Fruit fly (Drosophila melanogaster) whole organism, prepupa: ENCODE results near the gene Tpst.

ENCODE experiments used
- Blimp-1 ChIP-seq: fragments of 200-800 bp; sonication (Bioruptor generic); optimal IDR thresholded peaks from 3 replicates; lab custom pipeline; 2017; ENCODE audit warnings: missing biosample characterization, missing genetic modification characterization, mild to moderate bottlenecking, moderate library complexity, missing genetic modification reagents
- CG10631 ChIP-seq: fragments of 200-800 bp; sonication (Bioruptor generic); optimal IDR thresholded peaks from 2 replicates; lab custom pipeline; 2016; ENCODE audit warnings: missing biosample characterization, missing genetic modification characterization
- CG10669 ChIP-seq: fragments of 200-800 bp; sonication (Bioruptor generic); optimal IDR thresholded peaks from 3 replicates; lab custom pipeline; 2018; ENCODE audit warnings: missing biosample characterization, mild to moderate bottlenecking, missing genetic modification characterization, moderate library complexity
- CG11294 ChIP-seq: fragments of 200-800 bp; sonication (Bioruptor generic); IDR thresholded peaks from 2 replicates; pipeline ENCODE4 v1.3.6; 2022; ENCODE audit warnings: missing biosample characterization, missing genetic modification characterization
- CG11762 ChIP-seq: fragments of 200-800 bp; sonication (Bioruptor generic); optimal IDR thresholded peaks from 3 replicates; lab custom pipeline; 2016; ENCODE audit warnings: missing biosample characterization, missing genetic modification characterization; ENCODE audit not compliant: insufficient read depth
- CG11902 ChIP-seq: fragments of 200-800 bp; sonication (Bioruptor generic); optimal IDR thresholded peaks from 3 replicates; lab custom pipeline; 2016; ENCODE audit warnings: missing biosample characterization, missing genetic modification characterization
- CG15336 ChIP-seq: fragments of 200-800 bp; sonication (Bioruptor generic); IDR thresholded peaks from 2 replicates; pipeline ENCODE4 v1.3.6; 2022; ENCODE audit warnings: missing biosample characterization, missing genetic modification characterization
- CG1621 ChIP-seq: fragments of 200-800 bp; sonication (Bioruptor generic); optimal IDR thresholded peaks from 3 replicates; lab custom pipeline; 2018; ENCODE audit warnings: missing biosample characterization, mild to moderate bottlenecking, missing genetic modification characterization
- CG16779 ChIP-seq: fragments of 200-800 bp; sonication (Bioruptor generic); optimal IDR thresholded peaks from 3 replicates; lab custom pipeline; 2017; ENCODE audit warnings: missing biosample characterization, mild to moderate bottlenecking, missing genetic modification characterization
- CG31627 ChIP-seq: fragments of 200-800 bp; sonication (Bioruptor generic); optimal IDR thresholded peaks from 3 replicates; lab custom pipeline; 2016; ENCODE audit warnings: missing biosample characterization, missing genetic modification characterization
- CG34406 ChIP-seq: fragments of 200-800 bp; sonication (Bioruptor generic); optimal IDR thresholded peaks from 3 replicates; lab custom pipeline; 2016; ENCODE audit warnings: missing biosample characterization, missing genetic modification characterization
- CG6163 ChIP-seq: fragments of 200-800 bp; sonication (Bioruptor generic); IDR thresholded peaks from 3 replicates; pipeline ENCODE4 v1.3.6; 2022; ENCODE audit warnings: missing biosample characterization, missing genetic modification characterization
- CG6276 ChIP-seq: fragments of 200-800 bp; sonication (Bioruptor generic); optimal IDR thresholded peaks from 2 replicates; lab custom pipeline; 2017; ENCODE audit warnings: missing biosample characterization, mild to moderate bottlenecking, missing genetic modification characterization
- CG6792 ChIP-seq: fragments of 200-800 bp; sonication (Bioruptor generic); optimal IDR thresholded peaks from 3 replicates; lab custom pipeline; 2016; ENCODE audit warnings: missing biosample characterization, missing genetic modification characterization
- CG6854 ChIP-seq: fragments of 200-800 bp; sonication (Bioruptor generic); optimal IDR thresholded peaks from 2 replicates; lab custom pipeline; 2017; ENCODE audit warnings: missing biosample characterization, mild to moderate bottlenecking, missing genetic modification characterization
- CG7368 ChIP-seq: fragments of 200-800 bp; sonication (Bioruptor generic); optimal IDR thresholded peaks from 3 replicates; lab custom pipeline; 2016; ENCODE audit warnings: missing biosample characterization, missing genetic modification characterization
- CG8119 ChIP-seq: fragments of 200-800 bp; sonication (Bioruptor generic); IDR thresholded peaks from 3 replicates; pipeline ENCODE4 v1.3.6; 2022; ENCODE audit warnings: missing biosample characterization, missing genetic modification characterization
- CG8319 ChIP-seq: fragments of 200-800 bp; sonication (Bioruptor generic); optimal IDR thresholded peaks from 3 replicates; lab custom pipeline; 2016; ENCODE audit warnings: missing biosample characterization, missing genetic modification characterization
- CG8632 ChIP-seq: fragments of 200-800 bp; sonication (Bioruptor generic); optimal IDR thresholded peaks from 3 replicates; lab custom pipeline; 2016; ENCODE audit warnings: missing biosample characterization, missing genetic modification characterization
- CG9139 ChIP-seq: fragments of 200-800 bp; sonication (Bioruptor generic); optimal IDR thresholded peaks from 3 replicates; lab custom pipeline; 2017; ENCODE audit warnings: missing biosample characterization, mild to moderate bottlenecking, missing genetic modification characterization
- Eip78C ChIP-seq: fragments of 200-800 bp; sonication (Bioruptor generic); peaks from one replicate; lab custom pipeline; 2016; ENCODE audit warnings: missing biosample characterization, missing genetic modification characterization
- Eip93F ChIP-seq: fragments of 200-800 bp; sonication (Bioruptor generic); optimal IDR thresholded peaks from 2 replicates; lab custom pipeline; 2016; ENCODE audit warnings: missing biosample characterization, mild to moderate bottlenecking, missing genetic modification characterization
- Ets21C ChIP-seq: fragments of 200-800 bp; sonication (Bioruptor generic); optimal IDR thresholded peaks from 3 replicates; lab custom pipeline; 2016; ENCODE audit warnings: missing biosample characterization, missing genetic modification characterization
- Ets96B ChIP-seq: fragments of 200-800 bp; optimal IDR thresholded peaks from 2 replicates; lab custom pipeline; 2019; ENCODE audit warnings: missing biosample characterization, mild to moderate bottlenecking, missing genetic modification characterization, moderate library complexity
- Gug ChIP-seq: fragments of 200-800 bp; sonication (Bioruptor generic); IDR thresholded peaks from 2 replicates; pipeline ENCODE4 v1.3.6; 2022; ENCODE audit warnings: missing biosample characterization, missing genetic modification characterization
- Met ChIP-seq: fragments of 200-800 bp; sonication (Bioruptor generic); optimal IDR thresholded peaks from 3 replicates; lab custom pipeline; 2016; ENCODE audit warnings: missing biosample characterization, missing genetic modification characterization
- OdsH ChIP-seq: fragments of 200-800 bp; sonication (Bioruptor generic); optimal IDR thresholded peaks from 3 replicates; lab custom pipeline; 2016; ENCODE audit warnings: missing biosample characterization, missing genetic modification characterization
- Smox ChIP-seq: fragments of 200-800 bp; sonication (Bioruptor generic); optimal IDR thresholded peaks from 3 replicates; lab custom pipeline; 2016; ENCODE audit warnings: missing biosample characterization, missing genetic modification characterization
- Sox102F ChIP-seq: fragments of 200-800 bp; sonication (Bioruptor generic); optimal IDR thresholded peaks from 2 replicates; lab custom pipeline; 2016; ENCODE audit warnings: missing biosample characterization, mild to moderate bottlenecking, missing genetic modification characterization
- achi ChIP-seq: fragments of 200-800 bp; sonication (Bioruptor generic); optimal IDR thresholded peaks from 3 replicates; lab custom pipeline; 2016; ENCODE audit warnings: missing biosample characterization, missing genetic modification characterization
- acj6 ChIP-seq: fragments of 200-800 bp; sonication (Bioruptor generic); optimal IDR thresholded peaks from 3 replicates; lab custom pipeline; 2016; ENCODE audit warnings: missing biosample characterization, missing genetic modification characterization
- dsx ChIP-seq: fragments of 200-800 bp; optimal IDR thresholded peaks from 3 replicates; lab custom pipeline; 2019; ENCODE audit warnings: missing biosample characterization, mild to moderate bottlenecking, missing genetic modification characterization, moderate library complexity; ENCODE audit not compliant: poor library complexity, severe bottlenecking
- eg ChIP-seq: fragments of 200-800 bp; sonication (Bioruptor generic); IDR thresholded peaks from 3 replicates; pipeline ENCODE4 v1.3.6; 2022; ENCODE audit warnings: missing biosample characterization, missing genetic modification characterization
- esn ChIP-seq: fragments of 200-800 bp; sonication (Bioruptor generic); optimal IDR thresholded peaks from 2 replicates; lab custom pipeline; 2016; ENCODE audit warnings: missing biosample characterization, mild to moderate bottlenecking, missing genetic modification characterization, moderate library complexity
- fd59A ChIP-seq: fragments of 200-800 bp; sonication (Bioruptor generic); optimal IDR thresholded peaks from 2 replicates; lab custom pipeline; 2017; ENCODE audit warnings: missing biosample characterization, mild to moderate bottlenecking, missing genetic modification characterization, missing genetic modification reagents
- fd85E ChIP-seq: fragments of 200-800 bp; sonication (Bioruptor generic); optimal IDR thresholded peaks from 3 replicates; lab custom pipeline; 2016; ENCODE audit warnings: missing biosample characterization, missing genetic modification characterization
- net ChIP-seq: fragments of 200-800 bp; sonication (Bioruptor generic); optimal IDR thresholded peaks from 3 replicates; lab custom pipeline; 2016; ENCODE audit warnings: missing biosample characterization, missing genetic modification characterization
- salr ChIP-seq, 2 experiments: fragments of 200-800 bp; sonication (Bioruptor generic); optimal IDR thresholded peaks; 3 replicates each; lab custom pipeline; 2016 to 2018; ENCODE audit warnings: missing biosample characterization in 2 of 2, missing genetic modification characterization in 2 of 2, mild to moderate bottlenecking in 1 of 2
- ss ChIP-seq, 2 experiments: fragments of 200-800 bp; sonication (Bioruptor generic); optimal IDR thresholded peaks; 2 replicates in 1 of 2; 3 replicates in 1 of 2; lab custom pipeline; 2017 to 2018; ENCODE audit warnings: mild to moderate bottlenecking in 2 of 2, missing biosample characterization in 2 of 2, missing genetic modification characterization in 2 of 2, moderate library complexity in 1 of 2
- svp ChIP-seq: fragments of 200-800 bp; sonication (Bioruptor generic); peaks from one replicate; lab custom pipeline; 2016; ENCODE audit warnings: missing biosample characterization, missing genetic modification characterization
- topi ChIP-seq: fragments of 200-800 bp; sonication (Bioruptor generic); optimal IDR thresholded peaks from 3 replicates; lab custom pipeline; 2016; ENCODE audit warnings: missing biosample characterization, missing genetic modification characterization
- vri ChIP-seq: fragments of 200-800 bp; sonication (Bioruptor generic); optimal IDR thresholded peaks from 3 replicates; lab custom pipeline; 2016; ENCODE audit warnings: missing biosample characterization, mild to moderate bottlenecking, missing genetic modification characterization

The Tpst gene

DNA sequence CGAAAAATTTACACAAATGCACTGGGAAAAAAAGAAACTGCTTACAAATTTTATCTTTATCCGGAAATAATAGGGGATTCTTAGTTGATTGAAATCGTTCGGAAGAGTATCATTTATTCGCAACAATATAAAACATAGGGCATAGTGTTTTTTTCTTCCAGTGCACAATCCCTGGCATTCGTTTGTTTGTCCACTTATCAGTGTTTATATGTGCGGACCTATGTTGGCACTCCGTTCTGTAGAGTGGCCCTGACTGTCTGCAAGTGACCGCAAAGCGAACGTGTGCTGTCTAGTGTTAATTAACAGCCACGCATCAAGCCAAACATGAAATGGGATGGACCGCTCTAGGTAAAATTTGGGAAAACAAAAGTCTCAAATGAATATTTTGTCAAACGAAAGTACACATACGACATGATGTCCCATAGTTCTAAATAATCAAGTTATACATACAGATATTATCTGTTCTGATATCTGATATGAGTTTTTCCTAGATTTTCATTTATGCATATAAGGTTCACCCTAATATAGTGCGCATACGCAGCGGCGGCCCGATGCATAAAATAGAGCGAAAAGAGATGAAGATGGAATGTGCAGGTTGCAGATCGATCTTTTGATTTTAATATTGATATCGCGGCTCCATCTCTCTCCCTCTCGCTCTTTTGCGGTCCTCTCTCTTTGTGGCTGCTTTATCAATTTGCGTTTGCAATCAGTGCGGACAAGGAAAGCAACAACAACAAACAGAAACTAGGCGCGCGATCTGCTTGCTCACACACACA lies 77.7 kb downstream of the Tpst start (continued):
- TF ChIP-seq CG10669 (GFP tag; lab: Kevin White, UChicago) (peak; percentile 84), CG6163 (peak; percentile 87), CG16779 (tag; lab: Kevin White, UChicago) (peak; percentile 64), CG11762 (GFP tag; lab: Kevin White, UChicago) (peak; percentile 69), Blimp-1 (GFP tag; lab: Kevin White, UChicago) (no peak), CG9139 (peak; percentile 62), Eip93F (no peak), acj6 (GFP tag; lab: Kevin White, UChicago) (peak; percentile 85), Eip78C (GFP tag; lab: Kevin White, UChicago) (peak; percentile 93), CG1621 (tag; lab: Kevin White, UChicago) (peak; percentile 19), Met (GFP tag; lab: Kevin White, UChicago) (peak; percentile 72), CG6276 (peak; percentile 90), CG6854 (no peak), CG10631 (GFP tag; lab: Kevin White, UChicago) (peak; percentile 86), OdsH (GFP tag; lab: Kevin White, UChicago) (peak; percentile 86), eg (peak; percentile 93), achi (GFP tag; lab: Kevin White, UChicago) (peak; percentile 85), CG31627 (GFP tag; lab: Kevin White, UChicago) (peak; percentile 81), esn (GFP tag; lab: Kevin White, UChicago) (peak; percentile 86), CG7368 (peak; percentile 75), Smox (GFP tag; lab: Kevin White, UChicago) (peak; percentile 71), CG11902 (peak; percentile 74), fd59A (peak; percentile 81)

DNA sequence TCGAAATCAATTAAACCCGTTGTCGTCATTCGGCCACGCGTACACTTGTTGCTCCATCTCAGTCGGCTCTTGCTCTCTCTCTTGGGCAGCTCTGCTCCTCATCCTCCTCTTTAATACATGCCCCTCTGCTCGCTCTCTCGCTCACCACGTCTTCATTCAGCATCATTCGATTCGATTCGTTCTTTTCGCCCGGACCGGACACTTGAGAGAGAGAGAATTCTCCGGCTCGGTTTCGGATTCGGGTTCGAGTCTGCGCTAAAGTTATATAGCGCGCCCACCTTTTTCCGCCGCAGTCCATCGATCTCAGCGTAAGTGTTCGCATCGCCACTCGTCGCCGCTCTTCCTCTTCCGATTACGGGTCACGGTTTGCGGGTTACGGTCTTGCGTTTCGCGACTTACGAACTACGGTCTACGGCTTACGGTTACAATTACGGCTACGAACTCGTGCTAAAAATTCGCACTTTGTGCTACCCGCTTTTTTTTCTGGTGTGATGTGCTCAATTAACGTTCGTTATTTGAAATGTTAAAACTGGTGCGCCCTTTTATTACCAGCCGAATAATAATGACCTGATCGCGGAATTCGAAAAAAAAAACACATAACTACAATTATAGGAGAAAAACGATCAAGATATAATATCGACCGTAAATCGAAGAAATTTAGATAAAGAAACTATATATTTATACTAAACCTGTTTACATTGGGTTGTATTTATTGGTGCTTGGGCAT lies 78.4 kb downstream of the Tpst start:
- TF ChIP-seq fd85E (GFP tag; lab: Kevin White, UChicago) (no peak), eg (peak; percentile 50; the same call in 1 of the 3 replicates), CG31627 (GFP tag; lab: Kevin White, UChicago) (no peak), CG9139 (peak; percentile 25), Eip93F (no peak), Gug (GFP tag; lab: Robert Waterston, UW) (no peak), net (GFP tag; lab: Kevin White, UChicago) (no peak), topi (GFP tag; lab: Kevin White, UChicago) (no peak), Eip78C (GFP tag; lab: Kevin White, UChicago) (peak; percentile 80), Ets21C (GFP tag; lab: Kevin White, UChicago) (no peak), Blimp-1 (GFP tag; lab: Kevin White, UChicago) (no peak), Sox102F (GFP tag; lab: Kevin White, UChicago) (no peak), CG6276 (no peak), CG8632 (GFP tag; lab: Kevin White, UChicago) (no peak), OdsH (GFP tag; lab: Kevin White, UChicago) (no peak), Ets96B (no peak), vri (GFP tag; lab: Kevin White, UChicago) (peak; percentile 45), CG15336 (GFP tag; lab: Robert Waterston, UW) (peak; percentile 48), dsx (peak; percentile 8), Smox (GFP tag; lab: Kevin White, UChicago) (no peak), svp (GFP tag; lab: Kevin White, UChicago) (peak; percentile 92), CG1621 (tag; lab: Kevin White, UChicago) (peak; percentile 100), CG8119 (GFP tag; lab: Robert Waterston, UW) (no peak), CG6854 (peak; percentile 59), CG16779 (tag; lab: Kevin White, UChicago) (peak; percentile 42), CG10669 (GFP tag; lab: Kevin White, UChicago) (no peak), CG11294 (GFP tag; lab: Robert Waterston, UW) (no peak), CG6792 (GFP tag; lab: Kevin White, UChicago) (no peak), CG6163 (0 out of 3 replicates have a peak, but pooled peaks have one; percentile 25), salr (GFP tag; optimal IDR thresholded peaks at IDR 0.05; lab: Kevin White, UChicago) (peak in 1 of 2 experiments; percentile 32), CG34406 (GFP tag; lab: Kevin White, UChicago) (peak; percentile 12), ss (GFP tag; optimal IDR thresholded peaks at IDR 0.05; lab: Kevin White, UChicago) (peak in 1 of 2 experiments; percentile 31), CG8319 (GFP tag; lab: Kevin White, UChicago) (no peak)
